Fruit fly (Drosophila melanogaster) whole organism, embryonic: ENCODE measurements around the gene Neto.
A peak's percentile ranks its signal among the peaks of the same experiment; 100 is the strongest.

ENCODE experiments used
- CG10462 ChIP-seq: fragments of 200-800 bp; sonication (Bioruptor generic); optimal IDR thresholded peaks from 2 replicates; lab custom pipeline; 2016; ENCODE audit warnings: missing biosample characterization, missing genetic modification characterization
- CG10959 ChIP-seq: fragments of 200-800 bp; sonication (Bioruptor generic); IDR thresholded peaks from 2 replicates; pipeline ENCODE4 v1.3.6; 2022; ENCODE audit warnings: missing biosample characterization, missing genetic modification characterization
- CG11695 ChIP-seq: fragments of 200-800 bp; sonication (Bioruptor generic); IDR thresholded peaks from 3 replicates; pipeline ENCODE4 v1.3.6; 2022; ENCODE audit warnings: missing biosample characterization, missing genetic modification characterization
- CG12104 ChIP-seq: fragments of 200-800 bp; sonication (Bioruptor generic); optimal IDR thresholded peaks from 3 replicates; lab custom pipeline; 2016; ENCODE audit warnings: missing biosample characterization, missing genetic modification characterization
- CG12236 ChIP-seq: fragments of 200-800 bp; sonication (Bioruptor generic); optimal IDR thresholded peaks from 2 replicates; lab custom pipeline; 2016; ENCODE audit warnings: missing biosample characterization, missing genetic modification characterization
- CG1233 ChIP-seq: fragments of 200-800 bp; sonication (Bioruptor generic); optimal IDR thresholded peaks from 4 replicates; lab custom pipeline; 2018; ENCODE audit warnings: missing biosample characterization, mild to moderate bottlenecking, missing genetic modification characterization
- CG13296 ChIP-seq: fragments of 200-800 bp; sonication (Bioruptor generic); optimal IDR thresholded peaks from 3 replicates; lab custom pipeline; 2018; ENCODE audit warnings: missing biosample characterization, mild to moderate bottlenecking, missing genetic modification characterization
- CG15269 ChIP-seq: fragments of 200-800 bp; sonication (Bioruptor generic); optimal IDR thresholded peaks from 2 replicates; lab custom pipeline; 2018; ENCODE audit warnings: missing biosample characterization, mild to moderate bottlenecking, missing genetic modification characterization, moderate library complexity
- CG15601 ChIP-seq: fragments of 200-800 bp; sonication (Bioruptor generic); optimal IDR thresholded peaks from 3 replicates; lab custom pipeline; 2019; ENCODE audit warnings: missing biosample characterization, mild to moderate bottlenecking, missing genetic modification characterization, moderate library complexity
- CG16815 ChIP-seq: fragments of 200-800 bp; sonication (Bioruptor generic); optimal IDR thresholded peaks from 3 replicates; lab custom pipeline; 2017; ENCODE audit warnings: missing biosample characterization, mild to moderate bottlenecking, missing genetic modification characterization
- CG17568 ChIP-seq: fragments of 200-800 bp; sonication (Bioruptor generic); optimal IDR thresholded peaks from 2 replicates; lab custom pipeline; 2018; ENCODE audit warnings: missing biosample characterization, mild to moderate bottlenecking, missing genetic modification characterization, moderate library complexity
- CG1792 ChIP-seq: fragments of 200-800 bp; sonication (Bioruptor generic); optimal IDR thresholded peaks from 2 replicates; lab custom pipeline; 2016; ENCODE audit warnings: missing biosample characterization, missing genetic modification characterization
- CG18476 ChIP-seq: fragments of 200-800 bp; sonication (Bioruptor generic); optimal IDR thresholded peaks from 2 replicates; lab custom pipeline; 2016; ENCODE audit warnings: missing biosample characterization, mild to moderate bottlenecking, missing genetic modification characterization
- CG18619 ChIP-seq: fragments of 200-800 bp; sonication (Bioruptor generic); optimal IDR thresholded peaks from 3 replicates; lab custom pipeline; 2017; ENCODE audit warnings: missing biosample characterization, mild to moderate bottlenecking, missing genetic modification characterization
- CG31224 ChIP-seq: fragments of 200-800 bp; sonication (Bioruptor generic); IDR thresholded peaks from 2 replicates; pipeline ENCODE4 v1.3.6; 2022; ENCODE audit warnings: missing biosample characterization, missing genetic modification characterization
- CG34224 ChIP-seq: fragments of 200-800 bp; sonication (Bioruptor generic); IDR thresholded peaks from 3 replicates; pipeline ENCODE4 v1.3.6; 2022; ENCODE audit warnings: missing biosample characterization, missing genetic modification characterization; ENCODE audit not compliant: partially characterized antibody
- CG7271 ChIP-seq: fragments of 200-800 bp; sonication (Bioruptor generic); optimal IDR thresholded peaks from 2 replicates; lab custom pipeline; 2018; ENCODE audit warnings: missing biosample characterization, mild to moderate bottlenecking, missing genetic modification characterization, moderate library complexity
- CG7556 ChIP-seq: fragments of 200-800 bp; sonication (Bioruptor generic); optimal IDR thresholded peaks from 2 replicates; lab custom pipeline; 2017; ENCODE audit warnings: missing biosample characterization, mild to moderate bottlenecking, missing genetic modification characterization
- CG8388 ChIP-seq: fragments of 200-800 bp; sonication (Bioruptor generic); optimal IDR thresholded peaks from 2 replicates; lab custom pipeline; 2019; ENCODE audit warnings: missing biosample characterization, mild to moderate bottlenecking, missing genetic modification characterization, moderate library complexity
- CG9797 ChIP-seq: fragments of 200-800 bp; sonication (Bioruptor generic); optimal IDR thresholded peaks from 3 replicates; lab custom pipeline; 2018; ENCODE audit warnings: missing biosample characterization, mild to moderate bottlenecking, missing genetic modification characterization
- Chrac-16 ChIP-seq: fragments of 200-800 bp; sonication (Bioruptor generic); optimal IDR thresholded peaks from 3 replicates; lab custom pipeline; 2016; ENCODE audit warnings: missing biosample characterization, missing genetic modification characterization
- CrebB ChIP-seq: fragments of 200-800 bp; sonication (Bioruptor generic); optimal IDR thresholded peaks from 3 replicates; lab custom pipeline; 2018; ENCODE audit warnings: missing biosample characterization, mild to moderate bottlenecking, missing genetic modification characterization
- Deaf1 ChIP-seq: fragments of 200-800 bp; optimal IDR thresholded peaks from 3 replicates; lab custom pipeline; 2019; ENCODE audit warnings: missing biosample characterization, mild to moderate bottlenecking, missing genetic modification characterization, moderate library complexity
- Dll ChIP-seq: fragments of 200-800 bp; sonication (Bioruptor generic); IDR thresholded peaks from 4 replicates; pipeline ENCODE4 v1.3.6; 2022; ENCODE audit warnings: missing biosample characterization, missing genetic modification characterization; ENCODE audit not compliant: partially characterized antibody
- Doc2 ChIP-seq: fragments of 200-800 bp; sonication (Bioruptor generic); IDR thresholded peaks from 2 replicates; pipeline ENCODE4 v1.3.6; 2022; ENCODE audit warnings: missing biosample characterization, missing genetic modification characterization
- E2f2 ChIP-seq: fragments of 200-800 bp; sonication (Bioruptor generic); IDR thresholded peaks from 2 replicates; pipeline ENCODE4 v1.3.6; 2022; ENCODE audit warnings: missing biosample characterization, missing genetic modification characterization
- Gug ChIP-seq: fragments of 200-800 bp; sonication (Bioruptor generic); IDR thresholded peaks from 4 replicates; pipeline ENCODE4 v1.3.6; 2022; ENCODE audit warnings: missing biosample characterization, missing genetic modification characterization
- Kr ChIP-seq: fragments of 200-800 bp; sonication (Bioruptor generic); optimal IDR thresholded peaks from 2 replicates; lab custom pipeline; 2017; ENCODE audit warnings: missing biosample characterization, mild to moderate bottlenecking, missing genetic modification characterization
- Lim3 ChIP-seq: fragments of 200-800 bp; sonication (Bioruptor generic); IDR thresholded peaks from 2 replicates; pipeline ENCODE4 v1.3.6; 2022; ENCODE audit warnings: missing biosample characterization, missing genetic modification characterization
- Max ChIP-seq: fragments of 200-800 bp; sonication (Bioruptor generic); optimal IDR thresholded peaks from 2 replicates; lab custom pipeline; 2016; ENCODE audit warnings: missing biosample characterization, mild to moderate bottlenecking, missing genetic modification characterization
- Meics ChIP-seq: fragments of 200-800 bp; sonication (Bioruptor generic); optimal IDR thresholded peaks from 2 replicates; lab custom pipeline; 2017; ENCODE audit warnings: missing biosample characterization, mild to moderate bottlenecking, missing genetic modification characterization
- Mrtf ChIP-seq: fragments of 200-800 bp; sonication (Bioruptor generic); IDR thresholded peaks from 3 replicates; pipeline ENCODE4 v1.3.6; 2022; ENCODE audit warnings: missing biosample characterization, missing genetic modification characterization
- Myb ChIP-seq: fragments of 200-800 bp; sonication (Bioruptor generic); optimal IDR thresholded peaks from 2 replicates; lab custom pipeline; 2016; ENCODE audit warnings: missing biosample characterization, missing genetic modification characterization
- Nf-YA ChIP-seq: fragments of 200-800 bp; sonication (Bioruptor generic); IDR thresholded peaks from 2 replicates; pipeline ENCODE4 v1.3.6; 2022; ENCODE audit warnings: missing biosample characterization, missing genetic modification characterization
- Trl ChIP-seq, 3 experiments: fragments of >200 bp in 2 of 3; fragments of 200-800 bp in 1 of 3; sonication (Bioruptor generic) in 1 of 3; optimal IDR thresholded peaks; 2 replicates in 1 of 3; 3 replicates in 2 of 3; lab custom pipeline; 2016 to 2017; ENCODE audit warnings: missing biosample characterization in 1 of 3, missing genetic modification characterization in 1 of 3
- btn ChIP-seq: fragments of 200-800 bp; sonication (Bioruptor generic); optimal IDR thresholded peaks from 2 replicates; lab custom pipeline; 2016; ENCODE audit warnings: missing biosample characterization, missing genetic modification characterization
- crp ChIP-seq, 2 experiments: fragments of 200-800 bp; sonication (Bioruptor generic); optimal IDR thresholded peaks; 2 replicates in 1 of 2; 3 replicates in 1 of 2; lab custom pipeline; 2017; ENCODE audit warnings: missing biosample characterization in 2 of 2, missing genetic modification characterization in 2 of 2, mild to moderate bottlenecking in 1 of 2, moderate library complexity in 1 of 2
- disco-r ChIP-seq: fragments of 200-800 bp; sonication (Bioruptor generic); optimal IDR thresholded peaks from 2 replicates; lab custom pipeline; 2016; ENCODE audit warnings: missing biosample characterization, missing genetic modification characterization
- hth ChIP-seq: fragments of >200 bp; optimal IDR thresholded peaks from 2 replicates; lab custom pipeline; 2017; ENCODE audit warnings: inconsistent platforms
- inv ChIP-seq: fragments of 200-800 bp; sonication (Bioruptor generic); IDR thresholded peaks from 2 replicates; pipeline ENCODE4 v1.3.6; 2022; ENCODE audit warnings: missing biosample characterization, missing genetic modification characterization; ENCODE audit not compliant: partially characterized antibody
- kni ChIP-seq: fragments of 200-800 bp; sonication (Bioruptor generic); optimal IDR thresholded peaks from 3 replicates; lab custom pipeline; 2017; ENCODE audit warnings: mild to moderate bottlenecking, missing biosample characterization, missing genetic modification reagents, missing genetic modification characterization
- mam ChIP-seq: fragments of 200-800 bp; sonication (Bioruptor generic); optimal IDR thresholded peaks from 3 replicates; lab custom pipeline; 2016; ENCODE audit warnings: missing biosample characterization, missing genetic modification characterization
- oc ChIP-seq: fragments of 200-800 bp; sonication (Bioruptor generic); optimal IDR thresholded peaks from 2 replicates; lab custom pipeline; 2018; ENCODE audit warnings: missing biosample characterization, mild to moderate bottlenecking, missing genetic modification characterization, moderate library complexity
- onecut ChIP-seq: fragments of 200-800 bp; sonication (Bioruptor generic); IDR thresholded peaks from 2 replicates; pipeline ENCODE4 v1.3.6; 2022; ENCODE audit warnings: missing biosample characterization, missing genetic modification characterization
- p53 ChIP-seq: fragments of 200-800 bp; sonication (Bioruptor generic); optimal IDR thresholded peaks from 2 replicates; lab custom pipeline; 2016; ENCODE audit warnings: missing biosample characterization, missing genetic modification characterization
- prd ChIP-seq, 3 experiments: fragments of >200 bp in 2 of 3; fragments of 200-800 bp in 1 of 3; sonication (Bioruptor generic) in 1 of 3; optimal IDR thresholded peaks in 2 of 3; IDR thresholded peaks in 1 of 3; 2 replicates in 2 of 3; 3 replicates in 1 of 3; pipeline versions ENCODE4 v1.3.6 to Lab custom; 2017 to 2022; ENCODE audit warnings: missing biosample characterization in 1 of 3, missing genetic modification characterization in 1 of 3
- pzg ChIP-seq: fragments of 200-800 bp; sonication (Bioruptor generic); optimal IDR thresholded peaks from 3 replicates; lab custom pipeline; 2018; ENCODE audit warnings: missing biosample characterization, mild to moderate bottlenecking, missing genetic modification characterization, moderate library complexity
- trem ChIP-seq: fragments of 200-800 bp; optimal IDR thresholded peaks from 3 replicates; lab custom pipeline; 2019; ENCODE audit warnings: missing biosample characterization, mild to moderate bottlenecking, missing genetic modification characterization, moderate library complexity
- tx ChIP-seq: fragments of 200-800 bp; sonication (Bioruptor generic); optimal IDR thresholded peaks from 2 replicates; lab custom pipeline; 2016; ENCODE audit warnings: missing biosample characterization, missing genetic modification characterization
- wek ChIP-seq: fragments of 200-800 bp; sonication (Bioruptor generic); optimal IDR thresholded peaks from 3 replicates; lab custom pipeline; 2018; ENCODE audit warnings: missing biosample characterization, mild to moderate bottlenecking, missing genetic modification characterization, moderate library complexity
- z ChIP-seq: fragments of 200-800 bp; sonication (Bioruptor generic); IDR thresholded peaks from 3 replicates; pipeline ENCODE4 v1.3.6; 2022; ENCODE audit warnings: missing biosample characterization, missing genetic modification characterization

The Neto gene

dm6 chrX:13447438-13447837, 1.7 kb downstream of the Neto start (continued):
- TF ChIP-seq CG11695 (GFP tag; lab: Robert Waterston, UW) (no peak), CG10959 (no peak), mam (GFP tag; lab: Kevin White, UChicago) (no peak), z (no peak), CG7271 (tag; lab: Kevin White, UChicago) (no peak), Trl (optimal IDR thresholded peaks at IDR 0.05; lab: Kevin White, UChicago) (peak in 1 of 2 experiments; percentile 4), Trl (GFP tag; optimal IDR thresholded peaks at IDR 0.05; lab: Kevin White, UChicago) (no peak), Myb (no peak), pzg (GFP tag; lab: Kevin White, UChicago) (no peak), CG12236 (GFP tag; lab: Kevin White, UChicago) (no peak), CG18619 (GFP tag; lab: Kevin White, UChicago) (no peak), hth (lab: Kevin White, UChicago) (no peak), Gug (no peak), wek (GFP tag; lab: Kevin White, UChicago) (no peak), disco-r (GFP tag; lab: Kevin White, UChicago) (no peak), Lim3 (GFP tag; lab: Robert Waterston, UW) (no peak), prd (optimal IDR thresholded peaks at IDR 0.05; lab: Kevin White, UChicago) (no peak), prd (GFP tag; IDR thresholded peaks at IDR 0.05; lab: Robert Waterston, UW) (peak; percentile 40; the same call in 1 of the 3 replicates), CG8388 (GFP tag; lab: Kevin White, UChicago) (no peak), CG17568 (GFP tag; lab: Kevin White, UChicago) (no peak), kni (GFP tag; lab: Kevin White, UChicago) (no peak), CG7556 (GFP tag; lab: Kevin White, UChicago) (no peak), CG12104 (no peak), CG16815 (GFP tag; lab: Kevin White, UChicago) (no peak), Mrtf (GFP tag; lab: Robert Waterston, UW) (no peak), CG13296 (GFP tag; lab: Kevin White, UChicago) (no peak), CrebB (no peak), Max (no peak), CG1233 (GFP tag; lab: Kevin White, UChicago) (no peak), btn (GFP tag; lab: Kevin White, UChicago) (no peak), CG15269 (tag; lab: Kevin White, UChicago) (peak; percentile 9), CG31224 (GFP tag; lab: Robert Waterston, UW) (no peak), onecut (GFP tag; lab: Robert Waterston, UW) (no peak), Doc2 (GFP tag; lab: Robert Waterston, UW) (no peak), CG1792 (GFP tag; lab: Kevin White, UChicago) (no peak), crp (GFP tag; optimal IDR thresholded peaks at IDR 0.05; lab: Kevin White, UChicago) (no peak), CG10462 (GFP tag; lab: Kevin White, UChicago) (no peak), CG18476 (GFP tag; lab: Kevin White, UChicago) (no peak), p53 (GFP tag; lab: Kevin White, UChicago) (no peak), Dll (GFP tag; lab: Robert Waterston, UW) (no peak), Deaf1 (tag; lab: Kevin White, UChicago) (no peak), oc (tag; lab: Kevin White, UChicago) (no peak), E2f2 (GFP tag; lab: Robert Waterston, UW) (no peak), Nf-YA (GFP tag; lab: Robert Waterston, UW) (no peak), CG34224 (GFP tag; lab: Robert Waterston, UW) (no peak), tx (no peak), Meics (peak; percentile 1), Chrac-16 (GFP tag; lab: Kevin White, UChicago) (no peak), Kr (no peak), trem (tag; lab: Kevin White, UChicago) (no peak), inv (GFP tag; lab: Robert Waterston, UW) (no peak), CG15601 (tag; lab: Kevin White, UChicago) (no peak), CG9797 (no peak)
